Fruit fly (Drosophila melanogaster) whole organism, embryonic: ENCODE data around the gene Aef1.

Experiments used
- Abd-B ChIP-seq: fragments of 200-800 bp; sonication (Bioruptor generic); optimal IDR thresholded peaks from 2 replicates; lab custom pipeline; 2018; ENCODE audit warnings: missing biosample characterization, mild to moderate bottlenecking, missing genetic modification characterization, moderate library complexity
- CG10209 ChIP-seq: fragments of 200-800 bp; sonication (Bioruptor generic); optimal IDR thresholded peaks from 3 replicates; lab custom pipeline; 2017; ENCODE audit warnings: missing biosample characterization, mild to moderate bottlenecking, missing genetic modification characterization, missing genetic modification reagents
- CG10267 ChIP-seq: fragments of 200-800 bp; sonication (Bioruptor generic); optimal IDR thresholded peaks from 2 replicates; lab custom pipeline; 2018; ENCODE audit warnings: missing biosample characterization, mild to moderate bottlenecking, missing genetic modification characterization, moderate library complexity
- CG14014 ChIP-seq: fragments of 200-800 bp; sonication (Bioruptor generic); IDR thresholded peaks from 2 replicates; pipeline ENCODE4 v1.3.6; 2022; ENCODE audit warnings: missing biosample characterization, missing genetic modification characterization
- CG14050 ChIP-seq: fragments of 200-800 bp; sonication (Bioruptor generic); IDR thresholded peaks from 3 replicates; pipeline ENCODE4 v1.3.6; 2022; ENCODE audit warnings: missing biosample characterization, missing genetic modification characterization
- CG14710 ChIP-seq: fragments of 200-800 bp; sonication (Bioruptor generic); optimal IDR thresholded peaks from 3 replicates; lab custom pipeline; 2019; ENCODE audit warnings: missing biosample characterization, mild to moderate bottlenecking, missing genetic modification characterization, moderate library complexity
- CG15269 ChIP-seq: fragments of 200-800 bp; sonication (Bioruptor generic); optimal IDR thresholded peaks from 2 replicates; lab custom pipeline; 2018; ENCODE audit warnings: missing biosample characterization, mild to moderate bottlenecking, missing genetic modification characterization, moderate library complexity
- CG15514 ChIP-seq: fragments of 200-800 bp; sonication (Bioruptor generic); optimal IDR thresholded peaks from 3 replicates; lab custom pipeline; 2017; ENCODE audit warnings: missing biosample characterization, missing genetic modification characterization, mild to moderate bottlenecking, moderate library complexity, missing genetic modification reagents
- CG2199 ChIP-seq: fragments of 200-800 bp; sonication (Bioruptor generic); IDR thresholded peaks from 3 replicates; pipeline ENCODE4 v1.3.6; 2022; ENCODE audit warnings: missing biosample characterization, missing genetic modification characterization
- CG2678 ChIP-seq: fragments of 200-800 bp; sonication (Bioruptor generic); optimal IDR thresholded peaks from 3 replicates; lab custom pipeline; 2019; ENCODE audit warnings: missing biosample characterization, mild to moderate bottlenecking, missing genetic modification characterization, moderate library complexity
- CG32767 ChIP-seq: fragments of 200-800 bp; sonication (Bioruptor generic); IDR thresholded peaks from 2 replicates; pipeline ENCODE4 v1.3.6; 2022; ENCODE audit warnings: missing biosample characterization, missing genetic modification characterization
- CG4404 ChIP-seq: fragments of 200-800 bp; sonication (Bioruptor generic); IDR thresholded peaks from 2 replicates; pipeline ENCODE4 v1.3.6; 2022; ENCODE audit warnings: missing biosample characterization, missing genetic modification characterization
- CG6654 ChIP-seq: fragments of 200-800 bp; sonication (Bioruptor generic); optimal IDR thresholded peaks from 2 replicates; lab custom pipeline; 2017; ENCODE audit warnings: missing biosample characterization, mild to moderate bottlenecking, missing genetic modification characterization
- CG9817 ChIP-seq: fragments of 200-800 bp; sonication (Bioruptor generic); optimal IDR thresholded peaks from 2 replicates; lab custom pipeline; 2018; ENCODE audit warnings: missing biosample characterization, mild to moderate bottlenecking, missing genetic modification characterization, moderate library complexity
- Dbx ChIP-seq: fragments of 200-800 bp; sonication (Bioruptor generic); IDR thresholded peaks from 3 replicates; pipeline ENCODE4 v1.3.6; 2022; ENCODE audit warnings: missing biosample characterization, missing genetic modification characterization
- Dfd ChIP-seq, 2 experiments: fragments of >200 bp; optimal IDR thresholded peaks; 2 replicates each; lab custom pipeline; 2017; ENCODE audit warnings: missing biosample characterization in 2 of 2, missing genetic modification characterization in 2 of 2
- Doc2 ChIP-seq: fragments of 200-800 bp; sonication (Bioruptor generic); IDR thresholded peaks from 2 replicates; pipeline ENCODE4 v1.3.6; 2022; ENCODE audit warnings: missing biosample characterization, missing genetic modification characterization
- Gug ChIP-seq: fragments of 200-800 bp; sonication (Bioruptor generic); IDR thresholded peaks from 4 replicates; pipeline ENCODE4 v1.3.6; 2022; ENCODE audit warnings: missing biosample characterization, missing genetic modification characterization
- Lpt ChIP-seq: fragments of >200 bp; optimal IDR thresholded peaks from 2 replicates; lab custom pipeline; 2018; ENCODE audit warnings: missing biosample characterization, missing genetic modification characterization
- Opbp ChIP-seq: fragments of 200-800 bp; sonication (Bioruptor generic); IDR thresholded peaks from 3 replicates; pipeline ENCODE4 v1.3.6; 2022; ENCODE audit warnings: missing biosample characterization, missing genetic modification characterization; ENCODE audit not compliant: partially characterized antibody
- Optix ChIP-seq: fragments of 200-800 bp; sonication (Bioruptor generic); IDR thresholded peaks from 3 replicates; pipeline ENCODE4 v1.3.6; 2022; ENCODE audit warnings: missing biosample characterization, missing genetic modification characterization
- Pdp1 ChIP-seq, 2 experiments: fragments of 200-800 bp; sonication (Bioruptor generic); optimal IDR thresholded peaks; 3 replicates each; lab custom pipeline; 2016; ENCODE audit warnings: missing biosample characterization in 2 of 2, missing genetic modification characterization in 2 of 2, mild to moderate bottlenecking in 1 of 2, moderate library complexity in 1 of 2
- Ravus ChIP-seq: fragments of 200-800 bp; sonication (Bioruptor generic); IDR thresholded peaks from 2 replicates; pipeline ENCODE4 v1.3.6; 2022; ENCODE audit warnings: missing biosample characterization, missing genetic modification characterization
- Sox102F ChIP-seq: fragments of 200-800 bp; sonication (Bioruptor generic); optimal IDR thresholded peaks from 2 replicates; lab custom pipeline; 2018; ENCODE audit warnings: missing biosample characterization, mild to moderate bottlenecking, missing genetic modification characterization, moderate library complexity
- Spps ChIP-seq: fragments of 200-800 bp; sonication (Bioruptor generic); optimal IDR thresholded peaks from 2 replicates; lab custom pipeline; 2018; ENCODE audit warnings: missing biosample characterization, mild to moderate bottlenecking, missing genetic modification characterization
- Sry-β ChIP-seq: fragments of 200-800 bp; sonication (Bioruptor generic); optimal IDR thresholded peaks from 2 replicates; lab custom pipeline; 2018; ENCODE audit warnings: missing biosample characterization, mild to moderate bottlenecking, missing genetic modification characterization, moderate library complexity
- Usf ChIP-seq: fragments of 200-800 bp; sonication (Bioruptor generic); optimal IDR thresholded peaks from 2 replicates; lab custom pipeline; 2017; ENCODE audit warnings: missing genotype, missing biosample characterization, missing genetic modification characterization
- az2 ChIP-seq: fragments of 200-800 bp; sonication (Bioruptor generic); optimal IDR thresholded peaks from 3 replicates; lab custom pipeline; 2016; ENCODE audit warnings: missing biosample characterization, missing genetic modification characterization
- caup ChIP-seq: fragments of 200-800 bp; sonication (Bioruptor generic); optimal IDR thresholded peaks from 3 replicates; lab custom pipeline; 2017; ENCODE audit warnings: missing biosample characterization, mild to moderate bottlenecking, missing genetic modification characterization, moderate library complexity; ENCODE audit not compliant: severe bottlenecking
- chinmo ChIP-seq: fragments of 200-800 bp; sonication (Bioruptor generic); IDR thresholded peaks from 4 replicates; pipeline ENCODE4 v1.3.6; 2022; ENCODE audit warnings: missing biosample characterization, missing genetic modification characterization; ENCODE audit not compliant: partially characterized antibody
- croc ChIP-seq: fragments of 200-800 bp; sonication (Bioruptor generic); conservative IDR thresholded peaks from 3 replicates; pipeline ENCODE4 v1.3.6; 2022; ENCODE audit warnings: missing biosample characterization, missing genetic modification characterization
- dm ChIP-seq: fragments of 200-800 bp; sonication (Bioruptor generic); optimal IDR thresholded peaks from 3 replicates; lab custom pipeline; 2016; ENCODE audit warnings: missing biosample characterization, missing genetic modification characterization
- dpn ChIP-seq, 2 experiments: fragments of 200-800 bp; sonication (Bioruptor generic); optimal IDR thresholded peaks; 3 replicates each; lab custom pipeline; 2016; ENCODE audit warnings: missing biosample characterization in 2 of 2, missing genetic modification characterization in 2 of 2
- dysf ChIP-seq: fragments of 200-800 bp; sonication (Bioruptor generic); IDR thresholded peaks from 3 replicates; pipeline ENCODE4 v1.3.6; 2022; ENCODE audit warnings: missing biosample characterization, missing genetic modification characterization
- eyg ChIP-seq: fragments of 200-800 bp; sonication (Bioruptor generic); optimal IDR thresholded peaks from 3 replicates; lab custom pipeline; 2016; ENCODE audit warnings: missing biosample characterization, missing genetic modification characterization
- gce ChIP-seq: fragments of 200-800 bp; sonication (Bioruptor generic); IDR thresholded peaks from 3 replicates; pipeline ENCODE4 v1.3.6; 2022; ENCODE audit warnings: missing biosample characterization, missing genetic modification characterization
- kah ChIP-seq: fragments of 200-800 bp; sonication (Bioruptor generic); optimal IDR thresholded peaks from 2 replicates; lab custom pipeline; 2018; ENCODE audit warnings: missing biosample characterization, mild to moderate bottlenecking, missing genetic modification characterization
- ken ChIP-seq: fragments of 200-800 bp; sonication (Bioruptor generic); IDR thresholded peaks from 3 replicates; pipeline ENCODE4 v1.3.6; 2022; ENCODE audit warnings: missing biosample characterization, missing genetic modification characterization
- knrl ChIP-seq: fragments of 200-800 bp; sonication (Bioruptor generic); IDR thresholded peaks from 3 replicates; pipeline ENCODE4 v1.3.6; 2022; ENCODE audit warnings: missing biosample characterization, missing genetic modification characterization; ENCODE audit not compliant: partially characterized antibody
- maf-S ChIP-seq: fragments of 200-800 bp; sonication (Bioruptor generic); optimal IDR thresholded peaks from 2 replicates; lab custom pipeline; 2016; ENCODE audit warnings: missing biosample characterization, missing genetic modification characterization
- oc ChIP-seq: fragments of 200-800 bp; sonication (Bioruptor generic); optimal IDR thresholded peaks from 2 replicates; lab custom pipeline; 2018; ENCODE audit warnings: missing biosample characterization, mild to moderate bottlenecking, missing genetic modification characterization, moderate library complexity
- onecut ChIP-seq: fragments of 200-800 bp; sonication (Bioruptor generic); IDR thresholded peaks from 2 replicates; pipeline ENCODE4 v1.3.6; 2022; ENCODE audit warnings: missing biosample characterization, missing genetic modification characterization
- org-1 ChIP-seq: fragments of 200-800 bp; sonication (Bioruptor generic); optimal IDR thresholded peaks from 2 replicates; lab custom pipeline; 2017; ENCODE audit warnings: missing biosample characterization, missing genetic modification characterization
- psq ChIP-seq: fragments of 200-800 bp; sonication (Bioruptor generic); optimal IDR thresholded peaks from 2 replicates; lab custom pipeline; 2017; ENCODE audit warnings: missing biosample characterization, missing genetic modification characterization
- salm ChIP-seq: fragments of 200-800 bp; sonication (Bioruptor generic); optimal IDR thresholded peaks from 2 replicates; lab custom pipeline; 2018; ENCODE audit warnings: missing biosample characterization, mild to moderate bottlenecking, missing genetic modification characterization
- sob ChIP-seq: fragments of 200-800 bp; sonication (Bioruptor generic); IDR thresholded peaks from 2 replicates; pipeline ENCODE4 v1.3.6; 2022; ENCODE audit warnings: missing biosample characterization, missing genetic modification characterization
- tin ChIP-seq: fragments of 200-800 bp; sonication (Bioruptor generic); optimal IDR thresholded peaks from 3 replicates; lab custom pipeline; 2016; ENCODE audit warnings: missing biosample characterization, missing genetic modification characterization
- tio ChIP-seq: fragments of 200-800 bp; sonication (Bioruptor generic); optimal IDR thresholded peaks from 2 replicates; lab custom pipeline; 2017; ENCODE audit warnings: missing biosample characterization, missing genetic modification characterization, inconsistent platforms
- vvl ChIP-seq: fragments of 200-800 bp; sonication (Bioruptor generic); IDR thresholded peaks from 2 replicates; pipeline ENCODE4 v1.3.6; 2022; ENCODE audit warnings: missing biosample characterization, missing genetic modification characterization
- zf30C ChIP-seq: fragments of 200-800 bp; sonication (Bioruptor generic); optimal IDR thresholded peaks from 3 replicates; lab custom pipeline; 2018; ENCODE audit warnings: missing biosample characterization, mild to moderate bottlenecking, missing genetic modification characterization

The Aef1 gene

DNA sequence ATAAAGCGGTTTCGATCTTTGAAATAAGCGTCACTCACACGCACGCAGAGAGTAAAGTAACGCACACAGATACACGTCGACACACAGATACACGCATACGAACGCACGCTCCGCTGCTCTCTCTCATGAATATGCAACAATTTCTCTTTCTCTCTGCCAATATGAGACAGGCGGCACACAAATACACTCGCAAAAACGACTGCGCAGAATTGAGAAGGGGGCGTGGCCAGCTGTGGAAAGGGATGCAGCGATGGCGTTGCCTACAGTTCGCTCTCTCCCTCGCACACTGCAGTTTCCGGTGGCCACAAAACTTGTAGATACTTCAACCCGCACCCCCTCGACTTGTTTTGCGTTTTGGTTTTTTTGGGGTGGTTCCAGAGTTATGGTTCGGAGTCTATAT is 46.4 kb downstream of the Aef1 start (continued):
- TF ChIP-seq knrl: no peak
- no peak for TF ChIP-seq Usf
- no peak for TF ChIP-seq eyg (GFP tag; lab: Kevin White, UChicago)
- peak; percentile 96 for TF ChIP-seq vvl (GFP tag; lab: Robert Waterston, UW)
- peak; percentile 1 for TF ChIP-seq CG15514 (GFP tag; lab: Kevin White, UChicago)
- TF ChIP-seq org-1 (GFP tag; lab: Kevin White, UChicago): no peak
- TF ChIP-seq oc (tag; lab: Kevin White, UChicago): peak; percentile 55
- no peak for TF ChIP-seq CG9817 (tag; lab: Kevin White, UChicago)
- no peak for TF ChIP-seq caup
- TF ChIP-seq CG10267 (tag; lab: Kevin White, UChicago): no peak
- TF ChIP-seq Optix (GFP tag; lab: Robert Waterston, UW): peak; percentile 31; the same call in 1 of the 3 replicates
- TF ChIP-seq Spps (tag; lab: Kevin White, UChicago): no peak
- TF ChIP-seq Lpt (GFP tag; lab: Kevin White, UChicago): no peak
- no peak for TF ChIP-seq Doc2
- no peak for TF ChIP-seq Dfd (GFP tag; optimal IDR thresholded peaks at IDR 0.05; lab: Kevin White, UChicago)
- TF ChIP-seq CG14710 (tag; lab: Kevin White, UChicago): peak; percentile 3
- no peak for TF ChIP-seq dm (GFP tag; lab: Kevin White, UChicago)
- TF ChIP-seq Pdp1 (GFP tag; optimal IDR thresholded peaks at IDR 0.05; lab: Kevin White, UChicago): peak in 1 of 2 experiments; percentile 8
- no peak for TF ChIP-seq CG14014 (GFP tag; lab: Robert Waterston, UW)
- TF ChIP-seq Gug: no peak
- TF ChIP-seq dpn (GFP tag; optimal IDR thresholded peaks at IDR 0.05; lab: Kevin White, UChicago): peak in 1 of 2 experiments; percentile 3
- no peak for TF ChIP-seq CG10209 (GFP tag; lab: Kevin White, UChicago)
- peak; percentile 41 for TF ChIP-seq kah (GFP tag; lab: Kevin White, UChicago)
- TF ChIP-seq CG32767: peak; percentile 68; the same call in 1 of the 2 replicates
- TF ChIP-seq CG4404 (GFP tag; lab: Robert Waterston, UW): no peak
- no peak for TF ChIP-seq Sox102F (GFP tag; lab: Kevin White, UChicago)
- peak; percentile 62 for TF ChIP-seq onecut
- TF ChIP-seq chinmo (GFP tag; lab: Robert Waterston, UW): peak; percentile 83; the same call in 2 of the 4 replicates
- no peak for TF ChIP-seq CG6654
- TF ChIP-seq Dbx (GFP tag; lab: Robert Waterston, UW): no peak
- no peak for TF ChIP-seq CG15269 (tag; lab: Kevin White, UChicago)
- 0 out of 3 replicates have a peak, but pooled peaks have one; percentile 22 for TF ChIP-seq Opbp
- 0 out of 2 replicates have a peak, but pooled peaks have one; percentile 11 for TF ChIP-seq sob (GFP tag; lab: Robert Waterston, UW)
- peak; percentile 16; the same call in 1 of the 3 replicates for TF ChIP-seq CG14050 (GFP tag; lab: Robert Waterston, UW)
- no peak; the same call in 2 of the 3 replicates for TF ChIP-seq dysf (GFP tag; lab: Robert Waterston, UW)
- TF ChIP-seq croc: peak; percentile 17; the same call in 2 of the 3 replicates
- TF ChIP-seq gce (GFP tag; lab: Robert Waterston, UW): peak; percentile 68; the same call in 2 of the 3 replicates
- no peak for TF ChIP-seq Abd-B (GFP tag; lab: Kevin White, UChicago)
- no peak for TF ChIP-seq az2
- no peak for TF ChIP-seq psq (GFP tag; lab: Kevin White, UChicago)
- no peak for TF ChIP-seq Sry-β (GFP tag; lab: Kevin White, UChicago)
- no peak for TF ChIP-seq maf-S
- no peak for TF ChIP-seq tin (GFP tag; lab: Kevin White, UChicago)
- TF ChIP-seq CG2199 (GFP tag; lab: Robert Waterston, UW): peak; percentile 46; the same call in 1 of the 3 replicates
- TF ChIP-seq tio (GFP tag; lab: Kevin White, UChicago): no peak
- peak; percentile 60; the same call in 2 of the 3 replicates for TF ChIP-seq ken (GFP tag; lab: Robert Waterston, UW)
- no peak for TF ChIP-seq Ravus (GFP tag; lab: Robert Waterston, UW)
- TF ChIP-seq CG2678 (tag; lab: Kevin White, UChicago): no peak
- peak; percentile 11 for TF ChIP-seq salm (tag; lab: Kevin White, UChicago)
- TF ChIP-seq zf30C (GFP tag; lab: Kevin White, UChicago): peak; percentile 83
